Fruit fly (Drosophila melanogaster) whole organism, wandering third instar larva: ENCODE data around the gene Ostgamma.

Experiments
- Abd-B ChIP-seq: fragments of >200 bp; optimal IDR thresholded peaks from 2 replicates; lab custom pipeline; 2017; ENCODE audit warnings: missing biosample characterization, missing genetic modification characterization
- CG32264 ChIP-seq: fragments of 200-800 bp; sonication (Bioruptor generic); optimal IDR thresholded peaks from 2 replicates; lab custom pipeline; 2016; ENCODE audit warnings: missing biosample characterization, missing genetic modification characterization
- CG9705 ChIP-seq: fragments of 200-800 bp; sonication (Bioruptor generic); optimal IDR thresholded peaks from 2 replicates; lab custom pipeline; 2018; ENCODE audit warnings: missing biosample characterization, mild to moderate bottlenecking, missing genetic modification characterization
- CrebA ChIP-seq: fragments of 200-800 bp; sonication (Bioruptor generic); optimal IDR thresholded peaks from 2 replicates; lab custom pipeline; 2016; ENCODE audit warnings: missing biosample characterization, mild to moderate bottlenecking, missing genetic modification characterization, borderline replicate concordance
- Dfd ChIP-seq: fragments of >200 bp; optimal IDR thresholded peaks from 2 replicates; lab custom pipeline; 2017; ENCODE audit warnings: missing biosample characterization, missing genetic modification characterization
- Dif ChIP-seq: fragments of 200-275, 200-300 bp; sonication (Bioruptor generic); optimal IDR thresholded peaks from 2 replicates; lab custom pipeline; 2018; ENCODE audit warnings: missing biosample characterization, missing genetic modification characterization; ENCODE audit not compliant: partially characterized antibody
- HLH106 ChIP-seq: fragments of 200-800 bp; optimal IDR thresholded peaks from 3 replicates; lab custom pipeline; 2019; ENCODE audit warnings: missing biosample characterization, mild to moderate bottlenecking, missing genetic modification characterization, moderate library complexity
- Hr78 ChIP-seq: fragments of >200 bp; optimal IDR thresholded peaks from 2 replicates; lab custom pipeline; 2017; ENCODE audit warnings: missing biosample characterization, missing genetic modification characterization
- Hr83 ChIP-seq: fragments of 200-300 bp; sonication (Bioruptor generic); optimal IDR thresholded peaks from 2 replicates; lab custom pipeline; 2016; ENCODE audit warnings: missing biosample characterization, mild to moderate bottlenecking, missing genetic modification characterization, moderate library complexity; ENCODE audit not compliant: poor library complexity, severe bottlenecking
- Jra ChIP-seq: sonication (Bioruptor generic); optimal IDR thresholded peaks from 2 replicates; lab custom pipeline; 2016; ENCODE audit warnings: missing biosample characterization, missing genetic modification characterization
- Myc ChIP-seq: fragments of >200 bp; optimal IDR thresholded peaks from 2 replicates; lab custom pipeline; 2017
- N ChIP-seq: fragments of >200 bp; optimal IDR thresholded peaks from 2 replicates; lab custom pipeline; 2018; ENCODE audit warnings: missing biosample characterization, missing external identifiers, missing genetic modification characterization
- OdsH ChIP-seq: fragments of 200-800 bp; sonication (Bioruptor generic); optimal IDR thresholded peaks from 2 replicates; lab custom pipeline; 2016; ENCODE audit warnings: missing biosample characterization, mild to moderate bottlenecking, missing genetic modification characterization
- Rel ChIP-seq, 2 experiments: fragments of 200-800 bp; sonication (Bioruptor generic) in 1 of 2; optimal IDR thresholded peaks; 2 replicates in 1 of 2; 3 replicates in 1 of 2; lab custom pipeline; 2016 to 2019; ENCODE audit warnings: mild to moderate bottlenecking in 2 of 2, missing biosample characterization in 2 of 2, missing genetic modification characterization in 2 of 2, moderate library complexity in 1 of 2
- Sp1 ChIP-seq: fragments of 200-800 bp; sonication (Bioruptor generic); optimal IDR thresholded peaks from 3 replicates; lab custom pipeline; 2019; ENCODE audit warnings: missing biosample characterization, mild to moderate bottlenecking, missing genetic modification characterization, moderate library complexity
- Vsx2 ChIP-seq: fragments of 200-300, 225-300 bp; sonication (Bioruptor generic); optimal IDR thresholded peaks from 2 replicates; lab custom pipeline; 2018; ENCODE audit warnings: missing biosample characterization, missing genetic modification characterization; ENCODE audit not compliant: partially characterized antibody
- br ChIP-seq: fragments of 200-800 bp; sonication (Bioruptor generic); optimal IDR thresholded peaks from 2 replicates; lab custom pipeline; 2016; ENCODE audit warnings: missing biosample characterization, missing genetic modification characterization
- brk ChIP-seq: fragments of 200-800 bp; sonication (Bioruptor generic); optimal IDR thresholded peaks from 2 replicates; lab custom pipeline; 2016; ENCODE audit warnings: missing biosample characterization, mild to moderate bottlenecking, missing genetic modification characterization
- dmrt93B ChIP-seq: fragments of 200-800 bp; sonication (Bioruptor generic); optimal IDR thresholded peaks from 2 replicates; lab custom pipeline; 2018; ENCODE audit warnings: missing biosample characterization, mild to moderate bottlenecking, missing genetic modification characterization
- dsf ChIP-seq: sonication (Bioruptor generic); optimal IDR thresholded peaks from 2 replicates; lab custom pipeline; 2016; ENCODE audit warnings: missing biosample characterization, missing genetic modification characterization, borderline replicate concordance
- ey ChIP-seq: fragments of 200-800 bp; sonication (Bioruptor generic); optimal IDR thresholded peaks from 2 replicates; lab custom pipeline; 2016; ENCODE audit warnings: missing biosample characterization, missing genetic modification characterization
- foxo ChIP-seq, 2 experiments: fragments of 200-800 bp; sonication (Bioruptor generic); optimal IDR thresholded peaks; 2 replicates in 1 of 2; 3 replicates in 1 of 2; lab custom pipeline; 2016 to 2017; ENCODE audit warnings: missing biosample characterization in 2 of 2, missing genetic modification characterization in 2 of 2
- fru ChIP-seq: fragments of 200-800 bp; sonication (Bioruptor generic); optimal IDR thresholded peaks from 3 replicates; lab custom pipeline; 2016; ENCODE audit warnings: missing biosample characterization, mild to moderate bottlenecking, missing genetic modification characterization
- h ChIP-seq: fragments of 200-800 bp; sonication (Bioruptor generic); optimal IDR thresholded peaks from 3 replicates; lab custom pipeline; 2016; ENCODE audit warnings: missing biosample characterization, mild to moderate bottlenecking, missing genetic modification characterization
- jim ChIP-seq: fragments of 175-275, 200-325 bp; sonication (Bioruptor generic); optimal IDR thresholded peaks from 2 replicates; lab custom pipeline; 2016; ENCODE audit warnings: missing biosample characterization, mild to moderate bottlenecking, missing genetic modification characterization
- lola ChIP-seq: fragments of >200 bp; optimal IDR thresholded peaks from 2 replicates; lab custom pipeline; 2017; ENCODE audit warnings: missing biosample characterization, missing genetic modification characterization
- pan ChIP-seq: fragments of >200 bp; optimal IDR thresholded peaks from 2 replicates; lab custom pipeline; 2017
- psq ChIP-seq: fragments of 200-800 bp; sonication (Bioruptor generic); optimal IDR thresholded peaks from 3 replicates; lab custom pipeline; 2017; ENCODE audit warnings: missing biosample characterization, mild to moderate bottlenecking, missing genetic modification characterization, moderate library complexity
- rgr ChIP-seq: fragments of 200-800 bp; sonication (Bioruptor generic); optimal IDR thresholded peaks from 3 replicates; lab custom pipeline; 2016; ENCODE audit warnings: missing biosample characterization, mild to moderate bottlenecking, missing genetic modification characterization
- sage ChIP-seq: fragments of 200-800 bp; sonication (Bioruptor generic); optimal IDR thresholded peaks from 2 replicates; lab custom pipeline; 2016; ENCODE audit warnings: missing biosample characterization, mild to moderate bottlenecking, missing genetic modification characterization
- sv ChIP-seq: fragments of 200-800 bp; sonication (Bioruptor generic); optimal IDR thresholded peaks from 3 replicates; lab custom pipeline; 2016; ENCODE audit warnings: missing biosample characterization, missing genetic modification characterization
- tai ChIP-seq: sonication (Bioruptor generic); optimal IDR thresholded peaks from 2 replicates; lab custom pipeline; 2016; ENCODE audit warnings: missing biosample characterization, missing genetic modification characterization
- usp ChIP-seq: fragments of >200 bp; optimal IDR thresholded peaks from 2 replicates; lab custom pipeline; 2017; ENCODE audit warnings: missing biosample characterization, missing genetic modification characterization
- woc ChIP-seq: sonication (Bioruptor generic); optimal IDR thresholded peaks from 2 replicates; lab custom pipeline; 2016; ENCODE audit warnings: missing biosample characterization, mild to moderate bottlenecking, missing genetic modification characterization

Ostgamma gene

DNA sequence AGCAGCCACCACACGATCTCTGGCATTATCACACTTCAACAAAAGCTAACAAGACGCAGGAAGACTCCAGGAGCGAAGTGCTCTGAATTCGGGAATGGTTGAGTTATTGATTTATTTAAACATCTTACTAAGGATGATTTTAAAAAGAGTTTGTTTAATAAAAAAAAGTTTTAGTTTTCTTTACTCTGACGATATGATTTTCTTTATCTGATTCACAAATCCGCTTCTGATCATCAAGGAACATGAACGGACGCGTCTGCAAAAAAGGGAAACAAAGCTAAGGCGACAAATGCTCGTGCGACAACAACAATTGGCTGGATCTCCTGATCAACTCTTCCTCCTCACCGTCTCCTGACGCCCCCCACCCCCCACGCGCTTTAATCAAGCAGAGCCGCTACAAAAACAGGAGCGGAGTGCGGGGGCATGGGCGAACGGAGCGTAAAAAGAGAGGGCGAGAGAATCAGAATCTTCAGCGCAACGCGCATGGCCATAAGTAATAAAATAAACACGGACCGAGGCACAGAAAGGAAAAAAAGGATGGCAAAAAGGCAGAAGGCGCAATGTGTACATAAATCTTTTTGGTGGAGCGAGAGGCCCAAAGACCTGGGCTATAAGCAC is 8.7 kb downstream of the Ostgamma start (continued):
- TF ChIP-seq tai (GFP tag; lab: Kevin White, UChicago) (no peak), brk (peak; percentile 55)
- TF ChIP-seq, all 38 proteins: peak for 23

DNA sequence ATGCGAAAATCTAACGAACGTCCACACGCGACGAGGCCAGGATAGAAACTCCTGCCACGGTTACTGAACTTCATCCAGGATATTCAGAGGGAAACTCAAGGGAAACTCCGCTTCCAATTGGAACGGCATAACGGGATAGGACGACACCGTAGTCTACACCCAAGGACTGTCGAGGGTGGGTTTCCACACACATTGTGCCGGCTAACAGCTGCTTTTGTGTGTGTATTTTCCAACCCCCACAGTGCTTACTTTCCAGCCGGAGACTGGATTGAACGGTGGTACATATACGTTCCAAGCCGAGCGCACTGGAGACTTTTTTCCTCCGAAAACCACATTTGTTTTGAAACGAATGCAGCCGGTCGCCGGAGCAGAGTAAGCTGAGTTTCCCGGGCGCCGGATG is 10.9 kb downstream of the Ostgamma start:
- TF ChIP-seq Rel (GFP tag; optimal IDR thresholded peaks at IDR 0.05; lab: Kevin White, UChicago) (no peak), Rel (tag; optimal IDR thresholded peaks at IDR 0.05; lab: Kevin White, UChicago) (no peak), HLH106 (tag; lab: Kevin White, UChicago) (no peak), Dfd (no peak), h (GFP tag; lab: Kevin White, UChicago) (no peak), ey (no peak), sv (GFP tag; lab: Kevin White, UChicago) (no peak), Hr78 (no peak), brk (no peak), Dif (no peak), br (GFP tag; lab: Kevin White, UChicago) (no peak), fru (no peak), foxo (GFP tag; optimal IDR thresholded peaks at IDR 0.05; lab: Kevin White, UChicago) (no peak), Abd-B (GFP tag; lab: Kevin White, UChicago) (no peak), Myc (no peak), lola (GFP tag; lab: Kevin White, UChicago) (no peak), tai (GFP tag; lab: Kevin White, UChicago) (no peak), rgr (GFP tag; lab: Kevin White, UChicago) (no peak)
- TF ChIP-seq, all 38 proteins: peak for 0

DNA sequence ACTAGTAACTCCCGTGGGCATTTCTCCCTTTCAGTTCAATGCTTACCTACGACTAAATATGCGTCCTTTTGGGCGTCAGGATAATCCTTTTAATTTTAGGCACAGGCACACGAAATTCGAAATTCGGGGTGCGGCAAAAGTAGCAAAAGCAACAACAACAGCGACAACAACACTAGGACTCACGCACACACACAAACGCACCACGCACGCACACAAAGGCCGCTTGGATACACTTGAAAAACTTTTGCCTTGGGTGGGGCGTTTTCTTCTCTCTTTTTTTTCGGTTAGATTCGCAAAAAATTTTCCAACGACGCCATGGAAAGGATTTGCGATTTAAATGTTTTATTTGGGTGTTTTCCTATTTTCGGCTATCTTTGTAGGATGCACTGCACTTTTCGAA is 11.6 kb downstream of the Ostgamma start:
- TF ChIP-seq lola (GFP tag; lab: Kevin White, UChicago) (no peak), br (GFP tag; lab: Kevin White, UChicago) (no peak), pan (lab: Kevin White, UChicago) (no peak), dsf (GFP tag; lab: Kevin White, UChicago) (no peak), Vsx2 (GFP tag; lab: Kevin White, UChicago) (no peak), Hr78 (no peak), Rel (GFP tag; optimal IDR thresholded peaks at IDR 0.05; lab: Kevin White, UChicago) (no peak), Rel (tag; optimal IDR thresholded peaks at IDR 0.05; lab: Kevin White, UChicago) (no peak)

DNA sequence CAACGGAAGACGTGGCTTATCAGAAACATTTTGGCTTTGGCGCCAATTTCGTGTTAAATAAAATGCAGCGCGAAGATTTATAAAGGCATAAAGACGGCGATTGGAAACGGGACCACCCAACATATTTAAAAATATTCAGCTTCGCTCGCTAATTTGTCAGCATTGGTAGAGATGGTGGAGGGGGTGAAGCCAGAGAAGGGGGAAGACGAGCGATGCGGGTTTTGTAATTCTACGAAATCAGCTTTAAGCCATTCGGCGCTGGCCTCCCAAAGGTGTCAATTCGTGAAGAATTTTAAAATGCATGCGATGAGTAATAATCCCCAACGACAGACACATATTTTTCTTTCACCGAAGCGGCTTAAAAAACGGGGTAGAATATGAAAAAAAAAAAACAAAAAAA is 13.9 kb downstream of the Ostgamma start:
- no peak for TF ChIP-seq OdsH (GFP tag; lab: Kevin White, UChicago)
- TF ChIP-seq Jra (GFP tag; lab: Kevin White, UChicago) = no peak
- TF ChIP-seq sv (GFP tag; lab: Kevin White, UChicago) = no peak
- no peak for TF ChIP-seq Sp1 (GFP tag; lab: Kevin White, UChicago)
- no peak for TF ChIP-seq h (GFP tag; lab: Kevin White, UChicago)
- TF ChIP-seq Dfd = no peak
- TF ChIP-seq CG32264 (GFP tag; lab: Kevin White, UChicago) = no peak
- TF ChIP-seq foxo (GFP tag; optimal IDR thresholded peaks at IDR 0.05; lab: Kevin White, UChicago) = no peak
- no peak for TF ChIP-seq pan (lab: Kevin White, UChicago)
- TF ChIP-seq Dif = no peak

DNA sequence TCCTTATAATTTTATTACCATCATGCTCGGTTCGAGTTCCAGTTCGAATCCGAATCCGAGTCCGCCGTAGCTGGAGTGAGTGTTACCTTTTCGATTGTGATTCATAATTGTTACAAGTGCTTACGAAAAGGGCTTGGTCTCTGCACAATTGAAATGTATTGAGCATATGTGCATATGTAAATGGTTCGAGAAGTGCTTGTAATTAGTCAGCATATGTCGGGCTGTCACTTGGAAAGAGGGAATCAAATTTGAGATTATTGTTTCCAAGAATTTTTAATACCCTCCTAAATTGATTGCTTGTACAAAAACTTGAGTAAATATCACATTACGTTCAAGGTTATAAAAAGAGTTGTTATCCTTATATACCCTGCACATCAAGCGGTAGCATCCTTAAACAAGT is 14.5 kb downstream of the Ostgamma start:
- TF ChIP-seq fru = peak; percentile 6
- peak; percentile 4 for TF ChIP-seq rgr (GFP tag; lab: Kevin White, UChicago)
- TF ChIP-seq Sp1 (GFP tag; lab: Kevin White, UChicago) = no peak

DNA sequence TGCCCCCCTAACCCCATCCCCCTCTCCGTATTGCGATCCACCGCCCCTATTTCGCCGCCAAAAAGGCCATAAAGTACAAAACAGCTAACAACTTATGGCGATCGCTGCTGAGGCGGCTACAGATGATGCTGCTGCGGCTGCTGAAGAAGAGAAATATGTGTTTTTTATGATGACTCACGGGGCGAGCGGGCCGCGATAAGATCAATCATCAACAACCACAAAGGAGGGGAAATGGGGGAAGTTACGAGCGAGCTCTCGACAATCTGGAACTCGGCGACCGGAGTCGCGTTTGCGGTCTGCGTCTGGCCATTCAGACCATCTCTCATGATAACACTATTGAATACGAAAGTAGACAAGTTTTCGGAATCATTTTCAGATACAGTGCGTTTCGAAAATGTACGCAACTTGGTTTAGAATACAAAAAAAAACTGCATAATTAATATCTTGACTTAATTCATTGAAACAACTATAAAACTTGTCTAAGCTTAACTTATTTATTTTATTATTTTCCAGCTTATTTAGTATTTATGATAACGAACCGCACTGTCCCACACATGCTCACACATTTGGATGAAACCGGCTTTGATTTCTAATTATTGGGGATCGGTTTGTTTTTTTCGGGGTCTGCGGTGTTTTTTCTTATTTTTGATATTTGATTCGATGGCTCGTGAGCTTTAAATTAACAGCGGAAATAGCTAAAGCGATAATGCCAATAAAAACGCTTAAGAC is 15.7 kb downstream of the Ostgamma start:
- TF ChIP-seq dmrt93B (peak; percentile 33), OdsH (GFP tag; lab: Kevin White, UChicago) (peak; percentile 86), psq (GFP tag; lab: Kevin White, UChicago) (peak; percentile 59), brk (peak; percentile 61), HLH106 (tag; lab: Kevin White, UChicago) (peak; percentile 78), Dfd (peak; percentile 54), Vsx2 (GFP tag; lab: Kevin White, UChicago) (no peak), woc (GFP tag; lab: Kevin White, UChicago) (peak; percentile 55), lola (GFP tag; lab: Kevin White, UChicago) (no peak), sage (GFP tag; lab: Kevin White, UChicago) (peak; percentile 3), CrebA (GFP tag; lab: Kevin White, UChicago) (peak; percentile 62), N (no peak), Hr83 (GFP tag; lab: Kevin White, UChicago) (no peak), CG9705 (GFP tag; lab: Kevin White, UChicago) (peak; percentile 25), pan (lab: Kevin White, UChicago) (no peak), fru (peak; percentile 78), tai (GFP tag; lab: Kevin White, UChicago) (peak; percentile 80), usp (GFP tag; lab: Kevin White, UChicago) (no peak), Myc (no peak), CG32264 (GFP tag; lab: Kevin White, UChicago) (peak; percentile 56), dsf (GFP tag; lab: Kevin White, UChicago) (peak; percentile 26), sv (GFP tag; lab: Kevin White, UChicago) (peak; percentile 96), Dif (no peak), rgr (GFP tag; lab: Kevin White, UChicago) (peak; percentile 84), jim (GFP tag; lab: Kevin White, UChicago) (no peak), Jra (GFP tag; lab: Kevin White, UChicago) (no peak), foxo (GFP tag; optimal IDR thresholded peaks at IDR 0.05; lab: Kevin White, UChicago) (peak; percentile 12 to 75)
